Worm (Caenorhabditis elegans) whole organism, L4/young adult: Measurements from ENCODE around the gene nep-10.

Experiments
- dao-5 ChIP-seq: sonication (generic microtip); optimal IDR thresholded peaks from 2 replicates; lab custom pipeline; 2016; ENCODE audit warnings: missing genotype, missing genetic modification characterization, moderate library complexity, missing compliant biosample characterization
- him-1 ChIP-seq: sonication (generic microtip); optimal IDR thresholded peaks from 2 replicates; lab custom pipeline; 2016; ENCODE audit warnings: missing genotype, missing genetic modification reagents, missing genetic modification characterization, missing compliant biosample characterization

DNA sequence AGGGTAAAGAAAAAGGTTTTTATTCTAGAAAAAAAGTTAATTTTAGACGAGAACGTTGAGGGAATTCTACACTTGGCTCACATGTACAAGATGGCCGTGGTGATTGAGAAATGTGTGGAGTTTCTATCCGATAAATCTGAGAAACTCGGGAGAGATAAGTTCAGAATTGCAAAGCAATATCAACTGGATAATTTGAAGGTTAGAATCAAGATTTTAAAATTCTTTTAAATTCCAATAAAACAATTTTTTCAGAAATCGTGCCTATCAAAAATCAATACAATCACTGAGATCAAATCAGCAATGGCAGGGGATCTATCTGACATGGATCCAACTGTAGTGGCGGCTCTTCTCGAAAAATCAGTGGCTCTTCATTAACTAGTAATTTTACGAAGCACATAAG, 24.5 kb downstream of the nep-10 start, which contains the start of gene Y49F6C.2:
- no peak for TF ChIP-seq him-1 (tag; lab: Kevin White, UChicago)
- TF ChIP-seq dao-5 (tag; lab: Kevin White, UChicago) = no peak
